Worm (Caenorhabditis elegans) whole organism, young adult: Measurements from ENCODE around the gene nhr-205.

Experiments
- ama-1 ChIP-seq, 3 experiments: fragments of 150-350 bp in 1 of 3; sonication (generic microtip) in 2 of 3; optimal IDR thresholded peaks; 2 replicates each; lab custom pipeline; 2014 to 2018; ENCODE audit warnings: missing biosample characterization in 2 of 3, missing genetic modification characterization in 2 of 3, missing genetic modification reagents in 2 of 3
- him-1 ChIP-seq: sonication (generic microtip); optimal IDR thresholded peaks from 2 replicates; lab custom pipeline; 2016; ENCODE audit warnings: missing genotype, missing genetic modification reagents, missing genetic modification characterization, missing compliant biosample characterization
- mel-28 ChIP-seq: sonication (generic microtip); optimal IDR thresholded peaks from 2 replicates; lab custom pipeline; 2016; ENCODE audit warnings: borderline replicate concordance, mild to moderate bottlenecking, missing genetic modification characterization, missing compliant biosample characterization
- nfya-1 ChIP-seq: sonication (generic microtip); optimal IDR thresholded peaks from 2 replicates; lab custom pipeline; 2017; ENCODE audit warnings: antibody characterized with exemption, missing compliant biosample characterization, missing genetic modification characterization, borderline replicate concordance; ENCODE audit not compliant: insufficient read depth
- pha-4 ChIP-seq: fragments of 150-350 bp; sonication (generic microtip); optimal IDR thresholded peaks from 2 replicates; lab custom pipeline; 2014; ENCODE audit warnings: missing biosample characterization, missing genetic modification reagents, missing genetic modification characterization
- snpc-1.3 ChIP-seq: sonication (generic microtip); optimal IDR thresholded peaks from 2 replicates; lab custom pipeline; 2017; ENCODE audit warnings: missing genetic modification characterization, mild to moderate bottlenecking, missing compliant biosample characterization, antibody characterized with exemption, moderate library complexity, missing genotype, missing genetic modification reagents; ENCODE audit not compliant: insufficient read depth
- snpc-4 ChIP-seq, 5 experiments: fragments of 150-350 bp in 1 of 5; sonication (generic microtip) in 4 of 5; optimal IDR thresholded peaks; 2 replicates each; lab custom pipeline; 2014 to 2018; ENCODE audit warnings: missing genetic modification characterization in 5 of 5, missing biosample characterization in 3 of 5, antibody characterized with exemption in 2 of 5, mild to moderate bottlenecking in 2 of 5, missing compliant biosample characterization in 2 of 5, missing genotype in 2 of 5, moderate library complexity in 2 of 5, missing genetic modification reagents in 1 of 5

- TF ChIP-seq pha-4 (tag; lab: Kevin White, UChicago) (no peak), snpc-4 (GFP tag; optimal IDR thresholded peaks at IDR 0.05; lab: Kevin White, UChicago) (no peak), snpc-4 (tag; optimal IDR thresholded peaks at IDR 0.05; lab: Kevin White, UChicago) (no peak), him-1 (tag; lab: Kevin White, UChicago) (no peak), mel-28 (no peak), nfya-1 (no peak), snpc-1.3 (no peak), ama-1 (optimal IDR thresholded peaks at IDR 0.05; lab: Kevin White, UChicago) (no peak), ama-1 (GFP tag; optimal IDR thresholded peaks at IDR 0.05; lab: Kevin White, UChicago) (no peak)
These were observed 3.3 kb upstream of the nhr-205 start, which contains the start of gene R04B5.6 for ce11 chrV:10084864-10085263.
